Worm (Caenorhabditis elegans) whole organism, L4 larva: Measurements from ENCODE around the gene ugt-49.

ENCODE experiments used
- aha-1 ChIP-seq: fragments of 150-350 bp; peaks from one replicate; lab custom pipeline; 2014; ENCODE audit warnings: missing biosample characterization, missing genetic modification characterization
- aly-2 ChIP-seq: sonication (generic microtip); optimal IDR thresholded peaks from 2 replicates; lab custom pipeline; 2018; ENCODE audit warnings: missing biosample characterization, missing genetic modification characterization
- arid-1 ChIP-seq: fragments of 200-800 bp; sonication (Bioruptor generic); conservative IDR thresholded peaks from 2 replicates; pipeline ENCODE4 v1.3.6; 2022; ENCODE audit warnings: missing genetic modification reagents, missing genetic modification characterization, missing compliant biosample characterization
- attf-4 ChIP-seq: sonication (generic microtip); optimal IDR thresholded peaks from 3 replicates; lab custom pipeline; 2017; ENCODE audit warnings: missing biosample characterization, missing genetic modification characterization
- ceh-20 ChIP-seq: fragments of 200-800 bp; sonication (Bioruptor generic); IDR thresholded peaks from 2 replicates; pipeline ENCODE4 v1.3.6; 2022; ENCODE audit warnings: missing genetic modification reagents, missing genetic modification characterization, missing compliant biosample characterization
- daf-16 ChIP-seq, 3 experiments: sonication (generic microtip); optimal IDR thresholded peaks; 2 replicates each; lab custom pipeline; 2016 to 2017; ENCODE audit warnings: missing genetic modification characterization in 3 of 3, missing genetic modification reagents in 3 of 3, mild to moderate bottlenecking in 2 of 3, missing compliant biosample characterization in 2 of 3, missing biosample characterization in 1 of 3, moderate library complexity in 1 of 3
- dmd-6 ChIP-seq: fragments of 200-800 bp; sonication (Bioruptor generic); IDR thresholded peaks from 2 replicates; pipeline ENCODE4 v1.3.6; 2022; ENCODE audit warnings: missing genetic modification reagents, missing genetic modification characterization, missing compliant biosample characterization
- duxl-1 ChIP-seq: sonication (generic microtip); optimal IDR thresholded peaks from 2 replicates; lab custom pipeline; 2016; ENCODE audit warnings: mild to moderate bottlenecking, missing genetic modification characterization, moderate library complexity, missing compliant biosample characterization; ENCODE audit not compliant: poor library complexity
- dve-1 ChIP-seq: sonication (generic microtip); optimal IDR thresholded peaks from 2 replicates; lab custom pipeline; 2017; ENCODE audit warnings: antibody characterized with exemption, mild to moderate bottlenecking, missing genetic modification characterization, missing compliant biosample characterization; ENCODE audit not compliant: insufficient read depth
- egl-43 ChIP-seq: fragments of 200-800 bp; sonication (Bioruptor generic); IDR thresholded peaks from 2 replicates; pipeline ENCODE4 v1.3.6; 2022; ENCODE audit warnings: missing genetic modification reagents, missing genetic modification characterization, missing compliant biosample characterization
- fos-1 ChIP-seq: fragments of 150-350 bp; optimal IDR thresholded peaks from 2 replicates; lab custom pipeline; 2014; ENCODE audit warnings: missing biosample characterization, missing genetic modification characterization
- gei-8 ChIP-seq: fragments of 200-800 bp; sonication (Bioruptor generic); optimal IDR thresholded peaks from 2 replicates; lab custom pipeline; 2018; ENCODE audit warnings: mild to moderate bottlenecking, missing genetic modification characterization, missing compliant biosample characterization
- hif-1 ChIP-seq, 2 experiments: sonication (generic microtip); optimal IDR thresholded peaks; 2 replicates each; lab custom pipeline; 2016 to 2017; ENCODE audit warnings: missing compliant biosample characterization in 2 of 2, missing genetic modification characterization in 2 of 2, missing genetic modification reagents in 2 of 2, missing genotype in 2 of 2, mild to moderate bottlenecking in 1 of 2
- hlh-11 ChIP-seq: fragments of 200-800 bp; sonication (Bioruptor generic); optimal IDR thresholded peaks from 2 replicates; lab custom pipeline; 2018; ENCODE audit warnings: mild to moderate bottlenecking, missing genetic modification characterization, missing compliant biosample characterization
- hlh-30 ChIP-seq: sonication (generic microtip); optimal IDR thresholded peaks from 2 replicates; lab custom pipeline; 2017; ENCODE audit warnings: antibody characterized with exemption, mild to moderate bottlenecking, missing genetic modification characterization, missing compliant biosample characterization; ENCODE audit not compliant: insufficient read depth
- lin-39 ChIP-seq: fragments of 150-350 bp; optimal IDR thresholded peaks from 2 replicates; lab custom pipeline; 2014; ENCODE audit warnings: missing biosample characterization, missing genetic modification reagents, missing genetic modification characterization
- lsy-2 ChIP-seq, 2 experiments: fragments of 150-350 bp in 1 of 2; sonication (generic microtip) in 1 of 2; optimal IDR thresholded peaks; 2 replicates each; lab custom pipeline; 2014 to 2017; ENCODE audit warnings: missing biosample characterization in 2 of 2, missing genetic modification characterization in 2 of 2
- mdt-29 ChIP-seq: fragments of 200-800 bp; sonication (Bioruptor generic); IDR thresholded peaks from 2 replicates; pipeline ENCODE4 v1.3.6; 2022; ENCODE audit warnings: missing genetic modification reagents, missing genetic modification characterization, missing compliant biosample characterization
- nhr-10 ChIP-seq: fragments of 150-350 bp; optimal IDR thresholded peaks from 2 replicates; lab custom pipeline; 2014; ENCODE audit warnings: missing biosample characterization, missing genetic modification characterization
- nhr-102 ChIP-seq: sonication (generic microtip); optimal IDR thresholded peaks from 2 replicates; lab custom pipeline; 2016; ENCODE audit warnings: mild to moderate bottlenecking, missing genetic modification characterization, moderate library complexity, missing compliant biosample characterization
- nhr-111 ChIP-seq: fragments of 200-800 bp; sonication (Bioruptor generic); optimal IDR thresholded peaks from 2 replicates; lab custom pipeline; 2018; ENCODE audit warnings: mild to moderate bottlenecking, missing genetic modification characterization, missing compliant biosample characterization
- nhr-28 ChIP-seq: fragments of 150-350 bp; optimal IDR thresholded peaks from 2 replicates; lab custom pipeline; 2014; ENCODE audit warnings: missing biosample characterization, missing genetic modification characterization
- nhr-41 ChIP-seq: fragments of 200-800 bp; sonication (Bioruptor generic); IDR thresholded peaks from 2 replicates; pipeline ENCODE4 v1.3.6; 2022; ENCODE audit warnings: missing genetic modification reagents, missing genetic modification characterization, missing compliant biosample characterization
- nhr-48 ChIP-seq: sonication (generic microtip); optimal IDR thresholded peaks from 2 replicates; lab custom pipeline; 2016; ENCODE audit warnings: mild to moderate bottlenecking, missing genetic modification characterization, missing compliant biosample characterization
- pha-4 ChIP-seq, 2 experiments: fragments of 150-350 bp in 1 of 2; fragments of 200-800 bp in 1 of 2; sonication (Bioruptor generic) in 1 of 2; IDR thresholded peaks in 1 of 2; optimal IDR thresholded peaks in 1 of 2; 2 replicates each; pipeline versions ENCODE4 v1.3.6 to Lab custom; 2014 to 2022; ENCODE audit warnings: missing genetic modification characterization in 2 of 2, missing genetic modification reagents in 2 of 2, missing biosample characterization in 1 of 2, missing compliant biosample characterization in 1 of 2
- pqm-1 ChIP-seq: sonication (generic microtip); optimal IDR thresholded peaks from 2 replicates; lab custom pipeline; 2017; ENCODE audit warnings: missing biosample characterization, missing genetic modification characterization
- rbr-2 ChIP-seq: sonication (generic microtip); optimal IDR thresholded peaks from 2 replicates; lab custom pipeline; 2016; ENCODE audit warnings: missing genotype, missing genetic modification characterization, missing compliant biosample characterization
- tag-97 ChIP-seq: fragments of 200-800 bp; sonication (Bioruptor generic); IDR thresholded peaks from 2 replicates; pipeline ENCODE4 v1.3.6; 2022; ENCODE audit warnings: missing genetic modification characterization, missing compliant biosample characterization
- tra-1 ChIP-seq: fragments of 200-800 bp; sonication (Bioruptor generic); IDR thresholded peaks from 2 replicates; pipeline ENCODE4 v1.3.6; 2022; ENCODE audit warnings: missing genetic modification reagents, missing genetic modification characterization, missing compliant biosample characterization
- unc-62 ChIP-seq, 3 experiments: fragments of 150-350 bp in 1 of 3; sonication (generic microtip); optimal IDR thresholded peaks in 2 of 3; peaks in 1 of 3; 1 replicate in 1 of 3; 2 replicates in 2 of 3; lab custom pipeline; 2014 to 2017; ENCODE audit warnings: missing biosample characterization in 3 of 3, missing genetic modification characterization in 3 of 3, missing genetic modification reagents in 3 of 3, missing genotype in 1 of 3
- vab-7 ChIP-seq: fragments of 200-800 bp; sonication (Bioruptor generic); IDR thresholded peaks from 2 replicates; pipeline ENCODE4 v1.3.6; 2022; ENCODE audit warnings: missing genetic modification reagents, missing genetic modification characterization, missing compliant biosample characterization
- zag-1 ChIP-seq: fragments of 150-350 bp; optimal IDR thresholded peaks from 2 replicates; lab custom pipeline; 2014; ENCODE audit warnings: missing biosample characterization, missing genetic modification characterization

ugt-49 gene

DNA sequence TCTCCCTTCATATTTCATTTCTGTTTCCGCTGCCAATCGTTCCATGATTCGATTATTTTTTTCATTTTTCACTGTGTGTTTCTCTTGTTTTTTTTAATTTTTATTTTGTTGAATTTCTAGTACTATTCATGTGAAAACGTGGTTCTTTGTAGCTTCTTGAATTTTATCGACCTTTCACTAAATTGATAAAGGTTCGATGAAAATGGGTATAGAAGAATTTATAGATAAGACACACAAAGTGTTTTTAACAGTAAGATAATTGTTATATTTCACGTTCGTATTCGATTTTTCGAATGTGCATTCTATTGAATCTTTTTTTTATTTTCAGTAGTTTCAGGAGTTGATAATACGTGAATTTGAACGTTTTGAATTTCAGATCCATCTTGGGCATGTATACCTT is at the start of gene ugt-49:
Gene ugt-49 (plus strand): TSS at position 371 of the 400 bp plus-strand sequence.
- TF ChIP-seq dve-1 (tag; lab: Kevin White, UChicago) (peak; percentile 5), daf-16 (GFP tag; optimal IDR thresholded peaks at IDR 0.05; lab: Kevin White, UChicago) (no peak), daf-16 (tag; optimal IDR thresholded peaks at IDR 0.05; lab: Kevin White, UChicago) (peak; percentile 43), nhr-102 (tag; lab: Kevin White, UChicago) (no peak), pqm-1 (peak; percentile 34), nhr-28 (tag; lab: Kevin White, UChicago) (peak; percentile 79)

DNA sequence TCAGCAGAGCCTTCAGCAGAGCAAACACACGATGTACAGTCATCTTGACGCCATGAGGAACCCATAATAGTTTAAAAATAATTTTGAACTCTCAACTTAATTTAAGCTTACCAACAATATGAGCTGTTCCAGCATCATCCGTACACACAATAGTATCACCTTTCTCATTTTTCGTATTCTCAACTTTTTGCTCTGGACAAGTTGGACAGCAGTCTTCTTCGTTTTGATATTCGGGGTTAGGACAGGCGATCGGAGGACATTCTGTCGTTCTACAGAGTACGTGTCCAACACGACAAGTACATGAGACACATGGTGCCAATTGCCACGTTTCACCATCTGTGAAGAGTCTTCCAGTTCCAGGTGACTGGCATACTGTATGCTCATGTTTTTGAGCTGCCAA is 48.6 kb upstream of the ugt-49 start:
- no peak for TF ChIP-seq zag-1 (tag; lab: Kevin White, UChicago)
- no peak for TF ChIP-seq duxl-1 (tag; lab: Kevin White, UChicago)
- TF ChIP-seq rbr-2 (tag; lab: Kevin White, UChicago): no peak
- no peak for TF ChIP-seq fos-1 (tag; lab: Kevin White, UChicago)
- TF ChIP-seq lin-39 (tag; lab: Kevin White, UChicago): no peak
- TF ChIP-seq arid-1 (GFP tag; lab: Robert Waterston, UW): no peak
- TF ChIP-seq unc-62 (GFP tag; optimal IDR thresholded peaks at IDR 0.05 in 1 of 2; lab: Kevin White, UChicago): peak in 1 of 2 experiments; percentile 97
- no peak for TF ChIP-seq unc-62 (tag; optimal IDR thresholded peaks at IDR 0.05; lab: Kevin White, UChicago)

DNA sequence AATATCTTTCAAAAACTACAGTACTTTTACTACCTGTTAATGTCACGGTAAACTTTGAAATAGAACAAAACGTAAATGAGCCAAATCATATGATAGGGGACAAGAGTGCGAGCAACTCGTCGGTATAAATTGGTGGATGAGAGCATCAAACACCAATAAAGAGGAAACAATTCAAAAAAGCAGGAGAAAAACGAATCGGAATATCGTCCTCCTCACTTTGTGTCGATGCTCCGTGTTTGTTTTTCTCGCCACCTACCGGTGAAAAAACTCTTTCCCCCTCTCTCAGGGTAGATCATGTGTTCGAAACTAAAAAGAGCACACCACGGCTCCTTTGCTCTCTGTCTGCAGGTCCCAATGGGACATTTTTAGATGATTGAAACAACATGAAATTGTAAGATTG is 44.0 kb upstream of the ugt-49 start:
- TF ChIP-seq nhr-41 (GFP tag; lab: Robert Waterston, UW): no peak
- TF ChIP-seq pha-4 (GFP tag; IDR thresholded peaks at IDR 0.05; lab: Robert Waterston, UW): no peak
- TF ChIP-seq pha-4 (tag; optimal IDR thresholded peaks at IDR 0.05; lab: Kevin White, UChicago): peak; percentile 63
- TF ChIP-seq hlh-11 (tag; lab: Kevin White, UChicago): no peak
- TF ChIP-seq nhr-10: no peak
- TF ChIP-seq ceh-20 (GFP tag; lab: Robert Waterston, UW): 0 out of 2 replicates have a peak, but pooled peaks have one; percentile 34
- no peak for TF ChIP-seq hlh-30 (tag; lab: Kevin White, UChicago)
- no peak for TF ChIP-seq hif-1 (tag; optimal IDR thresholded peaks at IDR 0.05; lab: Kevin White, UChicago)
- no peak for TF ChIP-seq arid-1 (GFP tag; lab: Robert Waterston, UW)
- TF ChIP-seq vab-7: no peak
- no peak for TF ChIP-seq mdt-29 (GFP tag; lab: Robert Waterston, UW)
- no peak for TF ChIP-seq egl-43 (GFP tag; lab: Robert Waterston, UW)
- TF ChIP-seq lsy-2 (tag; optimal IDR thresholded peaks at IDR 0.05; lab: Kevin White, UChicago): no peak
- no peak for TF ChIP-seq attf-4 (tag; lab: Kevin White, UChicago)
- TF ChIP-seq, all 104 proteins: peak for 2

DNA sequence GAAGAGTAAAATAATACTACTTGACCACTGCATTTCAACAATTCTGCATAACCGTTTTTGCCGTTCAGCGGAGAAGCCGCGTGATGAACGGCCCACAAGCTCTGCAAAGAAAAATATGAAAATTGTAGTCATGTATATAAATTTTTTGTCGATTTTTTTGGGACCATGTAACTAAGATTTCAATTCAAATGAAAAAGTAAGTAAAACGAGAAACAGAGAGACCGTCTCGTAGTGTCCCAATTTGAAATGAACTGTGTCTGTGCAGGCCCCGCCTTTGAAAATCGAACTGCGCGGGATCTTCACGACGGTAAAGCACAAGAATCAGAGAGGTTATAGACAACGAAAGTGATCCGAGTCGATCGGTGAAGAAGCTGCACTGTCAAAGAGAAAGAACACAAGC is 40.1 kb upstream of the ugt-49 start, which contains the start of gene crm-1:
Gene crm-1 (minus strand): TSS at position 101 of the 400 bp plus-strand sequence.
- TF ChIP-seq aha-1 (tag; lab: Kevin White, UChicago): peak; percentile 19
- no peak for TF ChIP-seq aly-2 (tag; lab: Kevin White, UChicago)

DNA sequence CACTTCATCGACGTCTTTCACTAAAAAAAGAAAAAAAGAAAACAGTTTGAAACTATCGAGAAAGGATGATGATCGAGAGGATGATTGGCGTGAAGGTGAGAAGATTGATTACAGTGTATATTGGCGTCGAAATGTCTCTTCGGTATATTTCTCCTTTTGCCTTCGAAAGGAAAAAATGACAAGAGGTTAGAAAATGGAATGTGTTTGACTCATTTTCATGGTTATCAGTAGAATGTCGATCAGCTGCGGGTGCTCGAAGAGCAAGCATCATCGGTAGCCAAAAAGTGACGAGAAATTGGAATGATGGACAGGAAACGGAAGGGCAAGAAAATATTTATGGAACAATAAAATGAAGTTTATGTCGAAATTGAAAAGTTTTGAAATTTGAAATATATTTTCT is 38.3 kb upstream of the ugt-49 start:
- TF ChIP-seq hlh-11 (tag; lab: Kevin White, UChicago): peak; percentile 63
- TF ChIP-seq tag-97 (GFP tag; lab: Robert Waterston, UW): no peak
- peak; percentile 43 for TF ChIP-seq dve-1 (tag; lab: Kevin White, UChicago)
- no peak for TF ChIP-seq nhr-111 (GFP tag; lab: Kevin White, UChicago)
- TF ChIP-seq nhr-10: no peak
- no peak for TF ChIP-seq gei-8 (GFP tag; lab: Kevin White, UChicago)
- peak; percentile 98 for TF ChIP-seq dmd-6 (GFP tag; lab: Robert Waterston, UW)
- peak; percentile 47 for TF ChIP-seq nhr-28 (tag; lab: Kevin White, UChicago)
- TF ChIP-seq ceh-20 (GFP tag; lab: Robert Waterston, UW): 0 out of 2 replicates have a peak, but pooled peaks have one; percentile 21
- peak; percentile 58; the same call in 1 of the 2 replicates for TF ChIP-seq tra-1
- no peak for TF ChIP-seq hlh-30 (tag; lab: Kevin White, UChicago)
- TF ChIP-seq nhr-48 (tag; lab: Kevin White, UChicago): peak; percentile 74
- TF ChIP-seq pqm-1: peak; percentile 20
